Worm (Caenorhabditis elegans) whole organism, early embryonic: ENCODE results near the gene ceh-34.

Experiments
- B0310.2 ChIP-seq: sonication (generic microtip); optimal IDR thresholded peaks from 2 replicates; lab custom pipeline; 2016; ENCODE audit warnings: mild to moderate bottlenecking, missing genetic modification characterization, missing compliant biosample characterization
- F13C5.2 ChIP-seq: sonication (generic microtip); optimal IDR thresholded peaks from 2 replicates; lab custom pipeline; 2017; ENCODE audit warnings: mild to moderate bottlenecking, missing genetic modification characterization, inconsistent platforms, missing compliant biosample characterization
- aly-1 ChIP-seq: sonication (generic microtip); optimal IDR thresholded peaks from 2 replicates; lab custom pipeline; 2016; ENCODE audit warnings: missing genetic modification characterization, missing compliant biosample characterization
- ama-1 ChIP-seq: fragments of 150-350 bp; optimal IDR thresholded peaks from 2 replicates; lab custom pipeline; 2014
- ceh-13 ChIP-seq: fragments of 200-800 bp; sonication (Bioruptor generic); optimal IDR thresholded peaks from 2 replicates; lab custom pipeline; 2018; ENCODE audit warnings: mild to moderate bottlenecking, missing genetic modification characterization, missing compliant biosample characterization
- ceh-36 ChIP-seq: sonication (generic microtip); optimal IDR thresholded peaks from 2 replicates; lab custom pipeline; 2016; ENCODE audit warnings: missing genetic modification characterization, inconsistent platforms, missing compliant biosample characterization
- ets-7 ChIP-seq: sonication (generic microtip); optimal IDR thresholded peaks from 2 replicates; lab custom pipeline; 2016; ENCODE audit warnings: missing genotype, missing genetic modification characterization, missing compliant biosample characterization
- flt-1 ChIP-seq: fragments of 200-800 bp; sonication (Bioruptor generic); IDR thresholded peaks from 2 replicates; pipeline ENCODE4 v1.3.6; 2022; ENCODE audit warnings: missing genetic modification characterization, missing compliant biosample characterization
- hmbx-1 ChIP-seq: sonication (generic microtip); optimal IDR thresholded peaks from 2 replicates; lab custom pipeline; 2016; ENCODE audit warnings: mild to moderate bottlenecking, missing genetic modification characterization, missing compliant biosample characterization
- hmg-4 ChIP-seq: fragments of 200-800 bp; sonication (Bioruptor generic); optimal IDR thresholded peaks from 2 replicates; lab custom pipeline; 2018; ENCODE audit warnings: mild to moderate bottlenecking, missing genetic modification characterization, missing compliant biosample characterization
- hnd-1 ChIP-seq: sonication (generic microtip); optimal IDR thresholded peaks from 2 replicates; lab custom pipeline; 2016; ENCODE audit warnings: missing genetic modification characterization, missing compliant biosample characterization
- pes-1 ChIP-seq: fragments of 200-800 bp; sonication (Bioruptor generic); IDR thresholded peaks from 2 replicates; pipeline ENCODE4 v1.3.6; 2022; ENCODE audit warnings: missing genetic modification reagents, missing genetic modification characterization, missing compliant biosample characterization
- scrt-1 ChIP-seq: fragments of 200-800 bp; sonication (Bioruptor generic); IDR thresholded peaks from 2 replicates; pipeline ENCODE4 v1.3.6; 2022; ENCODE audit warnings: missing genetic modification characterization, missing compliant biosample characterization
- sea-1 ChIP-seq: fragments of 200-800 bp; sonication (Bioruptor generic); conservative IDR thresholded peaks from 2 replicates; pipeline ENCODE4 v1.3.6; 2022; ENCODE audit warnings: missing genetic modification characterization, missing compliant biosample characterization
- tbx-11 ChIP-seq: fragments of 200-800 bp; sonication (Bioruptor generic); IDR thresholded peaks from 2 replicates; pipeline ENCODE4 v1.3.6; 2022; ENCODE audit warnings: missing genetic modification characterization, missing compliant biosample characterization
- tbx-37 ChIP-seq: fragments of 200-800 bp; sonication (Bioruptor generic); conservative IDR thresholded peaks from 2 replicates; pipeline ENCODE4 v1.3.6; 2022; ENCODE audit warnings: missing genetic modification reagents, missing genetic modification characterization, missing compliant biosample characterization
- tra-4 ChIP-seq: sonication (generic microtip); optimal IDR thresholded peaks from 2 replicates; lab custom pipeline; 2017; ENCODE audit warnings: missing genetic modification characterization, missing compliant biosample characterization

ceh-34 gene

DNA sequence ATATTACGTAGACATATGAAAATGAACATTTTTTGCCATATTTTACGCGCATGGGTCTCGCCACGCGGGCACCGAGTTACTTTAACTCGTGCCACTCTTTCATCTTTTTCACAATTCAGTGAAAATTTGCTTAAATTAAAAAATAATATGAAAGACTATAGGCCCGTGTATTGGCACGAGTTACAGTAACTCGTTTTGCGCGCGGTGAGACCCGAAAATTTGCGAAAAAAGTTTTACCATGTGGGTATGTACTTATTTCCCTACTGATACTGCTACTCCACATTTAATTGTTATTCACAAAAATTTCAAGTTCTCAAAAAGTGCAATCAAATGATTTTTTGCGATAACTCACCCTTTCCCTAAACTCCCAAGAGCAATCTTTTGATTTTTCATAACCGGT, 21.6 kb downstream of the ceh-34 start:
- TF ChIP-seq B0310.2 (tag; lab: Kevin White, UChicago) (no peak), F13C5.2 (tag; lab: Kevin White, UChicago) (no peak), hnd-1 (tag; lab: Kevin White, UChicago) (no peak)

DNA sequence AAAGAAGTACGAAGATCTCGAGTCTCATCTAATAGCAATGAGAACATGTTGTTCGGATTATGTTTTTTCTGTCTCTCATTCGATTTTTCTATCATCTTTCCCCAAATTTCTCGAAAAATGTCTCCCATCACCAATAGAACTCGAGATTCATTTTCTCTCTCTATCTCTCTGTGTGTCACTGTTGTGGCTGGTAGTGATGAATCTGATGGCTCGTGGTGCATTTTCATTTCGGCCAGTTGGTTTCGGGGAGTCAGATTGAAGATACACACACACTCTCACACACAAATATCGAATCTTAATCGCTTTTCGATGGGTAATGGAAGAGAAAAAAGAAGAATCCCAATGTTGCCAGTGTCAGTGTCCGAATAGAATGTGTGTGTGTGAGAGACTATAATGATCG, 23.4 kb downstream of the ceh-34 start:
- TF ChIP-seq F13C5.2 (tag; lab: Kevin White, UChicago) (no peak), ets-7 (no peak), flt-1 (GFP tag; lab: Robert Waterston, UW) (no peak), tbx-37 (GFP tag; lab: Robert Waterston, UW) (no peak), scrt-1 (GFP tag; lab: Robert Waterston, UW) (no peak), tbx-11 (no peak), ama-1 (lab: Kevin White, UChicago) (no peak), B0310.2 (tag; lab: Kevin White, UChicago) (no peak), sea-1 (no peak), ceh-36 (tag; lab: Kevin White, UChicago) (no peak), aly-1 (tag; lab: Kevin White, UChicago) (no peak), pes-1 (GFP tag; lab: Robert Waterston, UW) (no peak)

DNA sequence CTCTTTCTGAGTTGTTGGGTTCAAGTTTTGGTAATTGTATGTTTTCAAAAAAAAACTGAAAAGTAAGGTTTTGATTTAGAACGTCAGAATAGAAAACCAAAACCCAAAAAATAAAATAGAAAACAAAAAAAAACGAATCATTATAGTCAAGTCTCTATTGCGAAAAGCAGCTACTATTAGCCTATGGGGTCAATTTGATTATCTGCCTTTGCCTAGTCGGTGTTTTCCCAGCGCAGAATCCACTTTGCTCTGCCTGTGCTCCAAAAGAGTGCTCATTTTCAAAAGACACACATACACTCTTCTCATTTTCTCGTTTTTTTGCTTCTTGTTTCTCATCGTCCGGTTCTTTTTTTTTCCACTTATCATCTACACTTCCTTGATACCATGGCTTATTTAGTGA, 30.7 kb downstream of the ceh-34 start:
- TF ChIP-seq pes-1 (GFP tag; lab: Robert Waterston, UW) (no peak), tra-4 (tag; lab: Kevin White, UChicago) (no peak), F13C5.2 (tag; lab: Kevin White, UChicago) (no peak), B0310.2 (tag; lab: Kevin White, UChicago) (no peak), aly-1 (tag; lab: Kevin White, UChicago) (no peak), ama-1 (lab: Kevin White, UChicago) (no peak), hnd-1 (tag; lab: Kevin White, UChicago) (no peak), scrt-1 (GFP tag; lab: Robert Waterston, UW) (no peak), flt-1 (GFP tag; lab: Robert Waterston, UW) (no peak)

DNA sequence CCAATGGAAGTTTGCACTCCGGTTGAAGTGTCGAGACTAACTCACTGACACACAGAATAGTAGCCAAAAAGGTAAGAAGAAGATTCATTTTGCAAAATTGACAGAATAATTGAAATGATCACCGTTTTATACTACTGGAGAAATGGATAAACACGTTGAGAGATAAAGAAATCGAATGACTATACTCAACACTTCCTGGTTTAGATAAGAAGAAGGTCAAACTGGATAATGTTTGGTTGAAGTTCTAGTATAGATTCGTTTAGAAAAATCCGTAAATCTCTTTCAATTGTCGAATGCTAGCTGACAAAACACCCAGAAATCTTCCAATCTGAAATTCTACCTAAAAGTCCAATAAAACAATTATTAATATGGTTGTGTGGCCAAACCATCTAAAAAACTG, 32.1 kb downstream of the ceh-34 start, which contains the start of gene Y49G5A.1:
Gene Y49G5A.1, minus strand, starts transcription at position 101 of the 400 bp plus-strand sequence.
- TF ChIP-seq tbx-11, result no peak
- TF ChIP-seq aly-1 (tag; lab: Kevin White, UChicago), result no peak
- no peak for TF ChIP-seq hmbx-1 (tag; lab: Kevin White, UChicago)
- no peak for TF ChIP-seq scrt-1 (GFP tag; lab: Robert Waterston, UW)
- no peak for TF ChIP-seq ceh-13 (GFP tag; lab: Kevin White, UChicago)

DNA sequence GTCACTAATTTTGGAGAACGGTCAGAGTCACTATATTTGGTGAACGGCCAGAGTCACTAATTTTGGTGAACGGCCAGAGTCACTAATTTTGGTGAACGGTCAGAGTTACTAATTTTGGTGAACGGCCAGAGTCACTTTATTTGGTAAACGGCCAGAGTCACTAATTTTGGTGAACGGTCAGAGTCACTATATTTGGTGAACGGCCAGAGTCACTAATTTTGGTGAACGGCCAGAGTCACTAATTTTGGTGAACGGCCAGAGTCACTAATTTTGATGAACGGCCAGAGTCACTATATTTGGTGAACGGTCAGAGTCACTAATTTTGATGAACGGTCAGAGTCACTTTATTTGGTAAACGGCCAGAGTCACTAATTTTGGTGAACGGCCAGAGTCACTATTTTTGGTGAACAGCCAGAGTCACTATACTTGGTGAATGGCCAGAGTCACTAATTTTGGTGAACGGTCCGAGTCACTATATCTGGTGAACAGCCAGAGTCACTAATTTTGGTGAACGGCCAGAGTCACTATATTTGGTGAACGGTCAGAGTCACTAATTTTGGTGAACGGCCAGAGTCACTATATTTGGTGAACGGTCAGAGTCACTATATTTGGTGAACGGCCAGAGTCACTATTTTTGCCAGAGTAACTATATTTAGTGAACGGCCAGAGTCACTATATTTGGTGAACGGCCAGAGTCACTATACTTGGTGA, 35.0 kb downstream of the ceh-34 start:
- TF ChIP-seq ceh-36 (tag; lab: Kevin White, UChicago) (peak; percentile 12), ceh-13 (GFP tag; lab: Kevin White, UChicago) (peak; percentile 25), ets-7 (peak; percentile 34), tra-4 (tag; lab: Kevin White, UChicago) (peak; percentile 53), hmg-4 (GFP tag; lab: Kevin White, UChicago) (peak; percentile 74)

DNA sequence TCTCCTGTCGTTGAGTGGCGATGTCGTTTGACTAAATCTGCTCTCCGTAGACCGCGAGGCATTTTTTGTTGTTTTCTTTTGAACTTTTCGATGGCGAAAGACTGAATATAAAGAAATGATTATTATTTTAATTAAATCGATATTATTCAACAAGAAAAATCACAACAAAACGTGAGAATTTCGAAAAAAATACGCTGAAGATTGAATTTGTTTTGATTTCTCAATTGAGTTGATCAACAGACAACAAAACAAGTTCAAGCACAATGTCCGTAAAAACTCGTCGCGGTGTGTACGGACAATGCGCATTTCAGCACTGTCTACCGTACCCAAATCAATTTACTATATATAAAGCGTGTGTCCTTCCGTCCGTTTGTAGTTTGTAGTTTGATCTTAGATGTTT, 41.4 kb downstream of the ceh-34 start, which contains the start of gene B0238.9:
Gene B0238.9, minus strand, starts transcription at position 101 of the 400 bp plus-strand sequence.
- TF ChIP-seq tbx-11 (no peak), sea-1 (no peak)

DNA sequence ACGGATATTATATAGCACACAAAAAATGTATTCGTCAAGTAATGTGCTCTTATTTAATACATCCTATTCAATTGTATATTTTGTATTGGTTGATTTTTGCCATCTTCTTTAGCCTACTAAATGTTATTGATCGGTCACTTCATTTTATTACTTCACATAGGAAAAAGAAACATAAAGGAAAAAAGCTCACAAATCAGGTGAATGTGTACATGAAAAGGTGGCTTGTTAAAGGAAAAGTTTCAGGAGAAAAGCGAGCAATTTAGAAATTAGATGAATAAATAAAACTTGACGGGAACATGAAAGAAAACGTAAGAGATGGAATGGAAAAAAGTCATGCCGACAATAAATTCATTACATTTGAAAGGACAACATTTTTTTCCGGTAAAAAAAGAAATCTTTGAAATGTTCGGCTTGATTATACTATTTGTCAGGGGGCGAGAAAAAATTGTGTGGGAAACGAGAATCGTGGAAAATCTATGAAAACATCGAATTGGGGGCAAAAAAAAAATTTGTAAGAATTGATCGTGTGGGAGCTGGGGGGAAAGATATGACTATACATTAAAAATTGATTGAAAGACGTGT, 43.9 kb downstream of the ceh-34 start:
- no peak for TF ChIP-seq ceh-36 (tag; lab: Kevin White, UChicago)
- no peak for TF ChIP-seq B0310.2 (tag; lab: Kevin White, UChicago)
- 0 out of 2 replicates have a peak, but pooled peaks have one; percentile 14 for TF ChIP-seq pes-1 (GFP tag; lab: Robert Waterston, UW)
- TF ChIP-seq ama-1 (lab: Kevin White, UChicago), result no peak
- no peak for TF ChIP-seq F13C5.2 (tag; lab: Kevin White, UChicago)
- TF ChIP-seq scrt-1 (GFP tag; lab: Robert Waterston, UW), result no peak
- TF ChIP-seq tbx-11, result no peak
- TF ChIP-seq sea-1, result no peak

DNA sequence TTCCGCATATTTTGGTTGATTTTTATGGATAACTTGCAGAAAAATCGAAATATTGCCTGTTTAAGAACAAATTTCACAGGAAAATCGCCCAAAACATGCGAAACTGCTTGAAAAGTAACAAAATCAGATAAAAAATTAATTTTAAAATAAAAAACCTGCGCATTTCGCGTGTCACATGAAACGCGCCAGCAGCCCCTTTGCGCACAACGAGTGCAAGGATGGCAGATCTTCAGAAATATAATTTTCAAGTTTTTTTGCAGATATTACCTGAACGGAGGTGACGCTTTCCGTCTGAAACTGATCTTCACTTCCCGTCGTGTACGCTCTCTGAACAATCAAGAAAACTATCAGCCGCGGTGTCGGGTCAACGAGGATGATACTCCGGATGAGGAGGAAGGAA, 44.4 kb downstream of the ceh-34 start:
- TF ChIP-seq F13C5.2 (tag; lab: Kevin White, UChicago) (peak; percentile 27), tbx-11 (0 out of 2 replicates have a peak, but pooled peaks have one; percentile 55), pes-1 (GFP tag; lab: Robert Waterston, UW) (peak; percentile 60; the same call in 1 of the 2 replicates), tbx-37 (GFP tag; lab: Robert Waterston, UW) (no peak)

DNA sequence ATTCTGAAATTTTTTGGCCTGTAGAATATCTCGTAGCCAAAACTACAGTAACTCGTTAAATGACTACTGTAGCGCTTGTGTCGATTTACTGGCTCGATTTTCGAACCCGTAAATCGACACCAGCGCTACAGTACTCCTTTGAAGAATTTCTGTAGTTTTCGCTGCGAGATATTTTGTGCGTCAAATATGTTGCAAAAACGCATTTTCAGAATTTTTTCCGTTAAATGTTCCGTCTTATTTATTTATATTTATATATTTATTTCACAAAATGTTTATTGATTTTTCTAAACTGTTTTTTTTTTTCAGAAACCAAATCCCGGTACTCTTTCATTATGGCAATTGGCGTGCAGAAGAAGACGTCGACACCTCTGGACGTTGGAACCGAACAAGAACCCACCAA, 45.6 kb downstream of the ceh-34 start, which contains the start of gene natc-2:
Gene natc-2, plus strand, starts transcription at position 301 of the 400 bp plus-strand sequence.
- TF ChIP-seq tbx-37 (GFP tag; lab: Robert Waterston, UW) (no peak), B0310.2 (tag; lab: Kevin White, UChicago) (no peak), F13C5.2 (tag; lab: Kevin White, UChicago) (no peak), sea-1 (no peak), ama-1 (lab: Kevin White, UChicago) (no peak), scrt-1 (GFP tag; lab: Robert Waterston, UW) (no peak), ets-7 (no peak), aly-1 (tag; lab: Kevin White, UChicago) (no peak), ceh-13 (GFP tag; lab: Kevin White, UChicago) (no peak), hmbx-1 (tag; lab: Kevin White, UChicago) (no peak)
